Worm (Caenorhabditis elegans): Measurements from ENCODE around the gene pck-3.

Gene pck-3

DNA sequence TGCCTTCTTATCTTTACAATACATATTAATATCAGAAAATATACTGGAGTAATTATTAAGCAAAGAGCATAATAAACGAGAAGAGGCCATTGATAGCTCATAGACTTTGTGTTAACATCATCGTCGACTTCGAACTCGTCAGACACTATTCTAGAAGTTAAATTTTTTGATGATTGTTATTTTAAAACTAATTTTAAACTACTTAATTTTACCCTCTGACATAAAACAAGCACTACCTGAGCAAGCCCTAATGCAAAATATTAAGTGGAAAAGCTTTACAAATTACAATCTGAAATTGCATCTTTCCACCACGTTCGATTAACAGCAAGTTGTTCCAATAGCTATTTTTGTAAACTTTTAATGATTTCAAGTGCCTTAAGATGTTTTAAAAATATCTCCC is 26.4 kb upstream of the pck-3 start, which contains the start of gene srv-17:
srv-17 (minus strand) TSS at position 101 of the 400 bp plus-strand sequence.
- TF ChIP-seq pqm-1 (tag; optimal IDR thresholded peaks at IDR 0.05) (no peak), ztf-11 (tag; optimal IDR thresholded peaks at IDR 0.05) (no peak), unc-62 (GFP tag; optimal IDR thresholded peaks at IDR 0.05) (no peak), nhr-28 (tag; optimal IDR thresholded peaks at IDR 0.05) (no peak), hmg-11 (tag; optimal IDR thresholded peaks at IDR 0.05) (no peak), lin-15B (tag; optimal IDR thresholded peaks at IDR 0.05) (no peak), elt-1 (tag; optimal IDR thresholded peaks at IDR 0.05) (no peak), fkh-2 (tag; optimal IDR thresholded peaks at IDR 0.05) (no peak), aly-2 (tag; optimal IDR thresholded peaks at IDR 0.05) (no peak)

DNA sequence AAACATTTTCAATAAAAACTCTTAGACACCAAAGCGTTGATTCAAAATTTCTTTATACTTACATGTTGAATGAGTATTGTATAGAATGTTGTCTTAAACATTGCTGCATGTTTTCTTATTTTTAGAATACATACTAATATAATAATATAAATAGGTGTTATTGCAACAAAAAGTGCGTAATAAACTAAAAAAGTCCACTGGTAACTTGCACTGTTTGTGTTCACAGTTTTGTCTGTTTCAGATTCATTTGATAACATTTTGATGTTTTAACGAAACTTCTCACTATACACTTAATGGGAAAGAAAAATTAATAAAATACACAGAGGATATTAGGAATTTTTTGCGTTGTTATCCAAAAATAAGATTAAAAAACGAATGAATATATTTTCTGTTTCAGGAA is 22.6 kb upstream of the pck-3 start, which contains the start of gene srv-19:
srv-19 (minus strand) TSS at position 101 of the 400 bp plus-strand sequence.
- TF ChIP-seq daf-12 (tag; optimal IDR thresholded peaks at IDR 0.05) (no peak), nhr-11 (tag; optimal IDR thresholded peaks at IDR 0.05) (no peak), eor-1 (tag; optimal IDR thresholded peaks at IDR 0.05) (no peak), ceh-28 (tag; optimal IDR thresholded peaks at IDR 0.05) (no peak), nhr-43 (tag; optimal IDR thresholded peaks at IDR 0.05; ENCODE audit: poor library complexity, severe bottlenecking) (no peak), egl-27 (tag; optimal IDR thresholded peaks at IDR 0.05) (no peak), ztf-4 (tag; optimal IDR thresholded peaks at IDR 0.05) (no peak)

- TF ChIP-seq jun-1 (tag; optimal IDR thresholded peaks at IDR 0.05) (no peak), elt-1 (tag; optimal IDR thresholded peaks at IDR 0.05) (no peak), nhr-77 (tag; optimal IDR thresholded peaks at IDR 0.05) (no peak), mdl-1 (tag; optimal IDR thresholded peaks at IDR 0.05) (no peak), tbx-2 (tag; optimal IDR thresholded peaks at IDR 0.05) (no peak), fos-1 (tag; optimal IDR thresholded peaks at IDR 0.05) (no peak), egl-27 (tag; optimal IDR thresholded peaks at IDR 0.05) (no peak), R02D3.7 (tag; optimal IDR thresholded peaks at IDR 0.05) (no peak), zag-1 (tag; optimal IDR thresholded peaks at IDR 0.05) (no peak), ceh-82 (tag; optimal IDR thresholded peaks at IDR 0.05) (no peak)
These were observed 19.2 kb upstream of the pck-3 start, which contains the start of gene srv-21 for ce11 chrIV:5877246-5877645. Gene srv-21, minus strand, starts transcription at chrIV:5877346.

- TF ChIP-seq tbx-2 (tag; optimal IDR thresholded peaks at IDR 0.05) (no peak), ztf-4 (tag; optimal IDR thresholded peaks at IDR 0.05) (no peak), jun-1 (tag; optimal IDR thresholded peaks at IDR 0.05) (no peak), zag-1 (tag; optimal IDR thresholded peaks at IDR 0.05) (no peak), fkh-2 (tag; optimal IDR thresholded peaks at IDR 0.05) (no peak), nhr-76 (tag; optimal IDR thresholded peaks at IDR 0.05) (no peak), eor-1 (tag; optimal IDR thresholded peaks at IDR 0.05) (no peak), hmg-11 (tag; optimal IDR thresholded peaks at IDR 0.05) (no peak), pha-4 (tag; optimal IDR thresholded peaks at IDR 0.05) (no peak), lsy-12 (tag; optimal IDR thresholded peaks at IDR 0.05) (no peak), ztf-11 (tag; optimal IDR thresholded peaks at IDR 0.05) (no peak), mdl-1 (tag; optimal IDR thresholded peaks at IDR 0.05) (no peak), nhr-67 (tag; optimal IDR thresholded peaks at IDR 0.05) (no peak), unc-39 (tag; optimal IDR thresholded peaks at IDR 0.05) (no peak), nhr-28 (tag; optimal IDR thresholded peaks at IDR 0.05) (no peak), nhr-237 (tag; optimal IDR thresholded peaks at IDR 0.05) (no peak), pqm-1 (tag; optimal IDR thresholded peaks at IDR 0.05) (no peak), snpc-4 (tag; optimal IDR thresholded peaks at IDR 0.05) (no peak), egl-27 (tag; optimal IDR thresholded peaks at IDR 0.05) (no peak)
These were observed 16.6 kb upstream of the pck-3 start, which contains the start of gene srv-22 for ce11 chrIV:5879853-5880252. Gene srv-22, minus strand, starts transcription at chrIV:5879953.

- no peak for TF ChIP-seq lin-15B (tag; optimal IDR thresholded peaks at IDR 0.05)
- TF ChIP-seq nhr-237 (tag; optimal IDR thresholded peaks at IDR 0.05): no peak
- no peak for TF ChIP-seq ama-1 (optimal IDR thresholded peaks at IDR 0.05)
- TF ChIP-seq daf-12 (tag; optimal IDR thresholded peaks at IDR 0.05): no peak
- no peak for TF ChIP-seq eor-1 (tag; optimal IDR thresholded peaks at IDR 0.05)
- no peak for TF ChIP-seq mdl-1 (tag; optimal IDR thresholded peaks at IDR 0.05)
- no peak for TF ChIP-seq nhr-28 (tag; optimal IDR thresholded peaks at IDR 0.05)
- TF ChIP-seq ceh-16 (tag; optimal IDR thresholded peaks at IDR 0.05): no peak
- TF ChIP-seq nhr-25 (tag; optimal IDR thresholded peaks at IDR 0.05): no peak
- no peak for TF ChIP-seq zag-1 (tag; optimal IDR thresholded peaks at IDR 0.05)
- TF ChIP-seq fos-1 (tag; optimal IDR thresholded peaks at IDR 0.05): no peak
- no peak for TF ChIP-seq nhr-43 (tag; optimal IDR thresholded peaks at IDR 0.05; ENCODE audit: poor library complexity, severe bottlenecking)
- no peak for TF ChIP-seq skn-1 (tag; optimal IDR thresholded peaks at IDR 0.05)
- TF ChIP-seq lsy-12 (tag; optimal IDR thresholded peaks at IDR 0.05): no peak
- TF ChIP-seq jun-1 (tag; optimal IDR thresholded peaks at IDR 0.05): no peak
- TF ChIP-seq elt-2 (tag; optimal IDR thresholded peaks at IDR 0.05): no peak
- TF ChIP-seq elt-1 (tag; optimal IDR thresholded peaks at IDR 0.05): no peak
- no peak for TF ChIP-seq nhr-76 (tag; optimal IDR thresholded peaks at IDR 0.05)
These were observed 11.9 kb upstream of the pck-3 start, which contains the start of gene H04M03.11 for ce11 chrIV:5884500-5884899. Gene H04M03.11, minus strand, starts transcription at chrIV:5884600.

Data from whole organism, L3 larva.